Worm (Caenorhabditis elegans): ENCODE measurements around the gene tra-4.
"Not testable (repeated sequence)": the region's sequence is repeated elsewhere in the genome, so short reads cannot be mapped to it uniquely, and the experiment has no call there.

The tra-4 gene

ce11 chrX:2895646-2896045 is 38.2 kb upstream of the tra-4 start:
- no peak for TF ChIP-seq tbx-37 (GFP tag; conservative IDR thresholded peaks at IDR 0.05)
- TF ChIP-seq scrt-1 (GFP tag; IDR thresholded peaks at IDR 0.05): no peak
- TF ChIP-seq pes-1 (GFP tag; IDR thresholded peaks at IDR 0.05): no peak
- TF ChIP-seq tbx-11 (GFP tag; IDR thresholded peaks at IDR 0.05): no peak
- TF ChIP-seq aly-1 (tag; optimal IDR thresholded peaks at IDR 0.05): no peak
- TF ChIP-seq B0310.2 (tag; optimal IDR thresholded peaks at IDR 0.05): no peak
- no peak for TF ChIP-seq ceh-36 (tag; optimal IDR thresholded peaks at IDR 0.05)
- TF ChIP-seq hnd-1 (tag; optimal IDR thresholded peaks at IDR 0.05): no peak
- TF ChIP-seq F13C5.2 (tag; optimal IDR thresholded peaks at IDR 0.05): no peak
- no peak for TF ChIP-seq ceh-13 (GFP tag; optimal IDR thresholded peaks at IDR 0.05)
- no peak for TF ChIP-seq hmg-4 (GFP tag; optimal IDR thresholded peaks at IDR 0.05)
- TF ChIP-seq flt-1 (GFP tag; IDR thresholded peaks at IDR 0.05): no peak
- no peak for TF ChIP-seq ama-1 (optimal IDR thresholded peaks at IDR 0.05)
- no peak for TF ChIP-seq ets-7 (tag; optimal IDR thresholded peaks at IDR 0.05)
- TF ChIP-seq tra-4 (tag; optimal IDR thresholded peaks at IDR 0.05): no peak
- TF ChIP-seq hmbx-1 (tag; optimal IDR thresholded peaks at IDR 0.05): no peak
- TF ChIP-seq sea-1 (GFP tag; conservative IDR thresholded peaks at IDR 0.05): no peak

DNA sequence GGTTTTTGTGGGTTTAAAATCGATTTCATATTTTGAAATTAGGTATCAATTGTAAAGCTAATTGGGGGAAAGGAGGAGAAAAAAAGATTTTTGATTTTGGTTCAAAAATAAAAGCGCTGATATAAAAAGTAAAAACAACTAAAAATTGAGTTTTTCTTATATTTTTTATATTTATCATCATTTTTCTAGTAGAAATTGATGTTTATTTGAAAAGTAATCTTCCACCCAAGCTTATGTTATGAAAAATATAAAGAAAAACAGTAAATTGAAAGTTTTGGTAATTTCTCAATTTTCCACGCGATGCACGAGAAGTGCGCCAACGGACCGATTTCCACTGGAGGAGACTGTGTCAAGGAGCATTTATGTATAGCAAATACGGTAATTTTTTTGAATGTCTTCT is 36.9 kb upstream of the tra-4 start, which contains the start of gene B0410.1:
B0410.1 (plus strand) TSS at position 301 of the 400 bp plus-strand sequence.
- TF ChIP-seq flt-1 (GFP tag; IDR thresholded peaks at IDR 0.05); hmbx-1 (tag; optimal IDR thresholded peaks at IDR 0.05); ceh-36 (tag; optimal IDR thresholded peaks at IDR 0.05): not testable (repeated sequence)

ce11 chrX:2893026-2893662 is 35.7 kb upstream of the tra-4 start:
- TF ChIP-seq ama-1 (optimal IDR thresholded peaks at IDR 0.05): no peak

DNA sequence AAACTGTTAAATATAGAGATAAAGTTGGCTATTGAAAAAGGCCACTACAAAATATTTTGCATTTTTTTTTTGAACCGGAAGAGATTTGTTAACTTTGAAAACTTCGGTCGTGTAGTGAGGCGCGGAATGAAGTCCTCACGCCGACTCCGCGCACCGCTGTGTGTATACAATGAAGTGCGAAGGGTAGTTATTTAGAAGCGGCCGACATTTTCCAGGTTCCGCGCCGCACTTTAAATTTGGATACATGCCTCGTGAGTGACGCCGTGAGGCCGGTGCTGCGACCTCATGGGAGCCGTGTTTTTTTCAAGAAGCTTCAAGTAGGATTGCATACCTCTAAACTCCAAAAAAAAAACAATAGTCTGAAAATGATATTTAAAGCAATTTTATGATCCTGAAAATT is 34.5 kb upstream of the tra-4 start:
- no peak for TF ChIP-seq pes-1 (GFP tag; IDR thresholded peaks at IDR 0.05)
- no peak for TF ChIP-seq hmg-4 (GFP tag; optimal IDR thresholded peaks at IDR 0.05)
- TF ChIP-seq aly-1 (tag; optimal IDR thresholded peaks at IDR 0.05): no peak
- no peak for TF ChIP-seq F13C5.2 (tag; optimal IDR thresholded peaks at IDR 0.05)

- no peak for TF ChIP-seq flt-1 (GFP tag; IDR thresholded peaks at IDR 0.05)
- TF ChIP-seq hmbx-1 (tag; optimal IDR thresholded peaks at IDR 0.05): no peak
- TF ChIP-seq aly-1 (tag; optimal IDR thresholded peaks at IDR 0.05): no peak
- no peak for TF ChIP-seq ceh-36 (tag; optimal IDR thresholded peaks at IDR 0.05)
- TF ChIP-seq B0310.2 (tag; optimal IDR thresholded peaks at IDR 0.05): no peak
- TF ChIP-seq scrt-1 (GFP tag; IDR thresholded peaks at IDR 0.05): no peak
- no peak for TF ChIP-seq hmg-4 (GFP tag; optimal IDR thresholded peaks at IDR 0.05)
- no peak for TF ChIP-seq tbx-37 (GFP tag; conservative IDR thresholded peaks at IDR 0.05)
- no peak for TF ChIP-seq pes-1 (GFP tag; IDR thresholded peaks at IDR 0.05)
- no peak for TF ChIP-seq tbx-11 (GFP tag; IDR thresholded peaks at IDR 0.05)
- no peak for TF ChIP-seq F13C5.2 (tag; optimal IDR thresholded peaks at IDR 0.05)
- TF ChIP-seq ets-7 (tag; optimal IDR thresholded peaks at IDR 0.05): no peak
- TF ChIP-seq ceh-13 (GFP tag; optimal IDR thresholded peaks at IDR 0.05): no peak
- no peak for TF ChIP-seq tra-4 (tag; optimal IDR thresholded peaks at IDR 0.05)
- TF ChIP-seq sea-1 (GFP tag; conservative IDR thresholded peaks at IDR 0.05): no peak
- TF ChIP-seq ama-1 (optimal IDR thresholded peaks at IDR 0.05): no peak
- TF ChIP-seq hnd-1 (tag; optimal IDR thresholded peaks at IDR 0.05): no peak
Measured at ce11 chrX:2891141-2891739, 33.8 kb upstream of the tra-4 start, which contains the start of gene B0410.3. Gene B0410.3 (minus strand): TSS chrX:2891491.

DNA sequence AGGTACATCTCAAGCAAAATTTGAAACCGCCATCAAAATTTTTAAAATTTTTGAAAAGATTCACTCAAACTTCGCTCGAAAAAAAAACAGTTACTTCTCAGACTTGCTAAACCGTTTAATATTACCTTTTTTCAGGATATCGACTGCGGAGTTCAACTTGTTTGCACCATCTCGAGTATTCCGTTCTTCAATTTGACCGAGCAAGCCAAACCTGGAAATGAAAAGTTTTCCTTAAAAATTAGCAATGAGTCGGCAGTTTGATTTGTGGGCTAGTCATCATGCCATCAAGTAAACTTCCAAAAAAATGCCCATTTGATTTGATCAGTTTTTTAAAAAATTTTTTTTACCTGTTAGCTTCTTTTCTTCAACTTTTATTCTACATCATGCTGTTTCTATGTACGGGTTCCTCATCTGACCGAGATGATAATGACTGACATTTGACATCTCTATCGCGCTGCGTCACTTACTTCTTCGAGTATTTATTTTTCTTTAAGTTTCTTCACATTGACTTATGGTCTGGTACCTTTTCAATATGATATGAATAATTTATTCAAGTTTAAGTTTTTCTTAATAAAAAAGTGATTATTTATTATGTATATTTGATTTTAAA is 32.7 kb upstream of the tra-4 start:
- TF ChIP-seq ceh-13 (GFP tag; optimal IDR thresholded peaks at IDR 0.05): no peak
- no peak for TF ChIP-seq tbx-37 (GFP tag; conservative IDR thresholded peaks at IDR 0.05)
- no peak for TF ChIP-seq scrt-1 (GFP tag; IDR thresholded peaks at IDR 0.05)
- no peak for TF ChIP-seq tbx-11 (GFP tag; IDR thresholded peaks at IDR 0.05)
- no peak for TF ChIP-seq flt-1 (GFP tag; IDR thresholded peaks at IDR 0.05)
- TF ChIP-seq ceh-36 (tag; optimal IDR thresholded peaks at IDR 0.05): no peak
- TF ChIP-seq hmbx-1 (tag; optimal IDR thresholded peaks at IDR 0.05): no peak
- no peak for TF ChIP-seq tra-4 (tag; optimal IDR thresholded peaks at IDR 0.05)
- TF ChIP-seq B0310.2 (tag; optimal IDR thresholded peaks at IDR 0.05): no peak
- TF ChIP-seq sea-1 (GFP tag; conservative IDR thresholded peaks at IDR 0.05): no peak

ce11 chrX:2885318-2885908 is 28.0 kb upstream of the tra-4 start, which contains the start of gene vang-1:
Gene vang-1 (plus strand): TSS chrX:2885858.
- no peak for TF ChIP-seq ets-7 (tag; optimal IDR thresholded peaks at IDR 0.05)
- no peak for TF ChIP-seq ama-1 (optimal IDR thresholded peaks at IDR 0.05)
- peak; percentile 2 for TF ChIP-seq hnd-1 (tag; optimal IDR thresholded peaks at IDR 0.05)
- no peak for TF ChIP-seq hmbx-1 (tag; optimal IDR thresholded peaks at IDR 0.05)
- no peak for TF ChIP-seq tra-4 (tag; optimal IDR thresholded peaks at IDR 0.05)
- TF ChIP-seq pes-1 (GFP tag; IDR thresholded peaks at IDR 0.05): peak; percentile 64
- TF ChIP-seq ceh-13 (GFP tag; optimal IDR thresholded peaks at IDR 0.05): no peak
- peak; percentile 82 for TF ChIP-seq F13C5.2 (tag; optimal IDR thresholded peaks at IDR 0.05)
- TF ChIP-seq sea-1 (GFP tag; conservative IDR thresholded peaks at IDR 0.05): peak; percentile 73; the same call in 1 of the 2 replicates
- 0 out of 2 replicates have a peak, but pooled peaks have one; percentile 61 for TF ChIP-seq tbx-11 (GFP tag; IDR thresholded peaks at IDR 0.05)
- no peak for TF ChIP-seq B0310.2 (tag; optimal IDR thresholded peaks at IDR 0.05)
- TF ChIP-seq scrt-1 (GFP tag; IDR thresholded peaks at IDR 0.05): no peak
- TF ChIP-seq ceh-36 (tag; optimal IDR thresholded peaks at IDR 0.05): peak; percentile 30
- TF ChIP-seq tbx-37 (GFP tag; conservative IDR thresholded peaks at IDR 0.05): peak; percentile 62
- TF ChIP-seq hmg-4 (GFP tag; optimal IDR thresholded peaks at IDR 0.05): peak; percentile 98
- peak; percentile 42; the same call in 1 of the 2 replicates for TF ChIP-seq flt-1 (GFP tag; IDR thresholded peaks at IDR 0.05)
- peak; percentile 11 for TF ChIP-seq aly-1 (tag; optimal IDR thresholded peaks at IDR 0.05)

Measured in whole organism, early embryonic.